Fruit fly (Drosophila melanogaster) whole organism, prepupa: ENCODE results near the gene CG10866.

Source experiments
- Blimp-1 ChIP-seq: fragments of 200-800 bp; sonication (Bioruptor generic); optimal IDR thresholded peaks from 3 replicates; lab custom pipeline; 2017; ENCODE audit warnings: missing biosample characterization, missing genetic modification characterization, mild to moderate bottlenecking, moderate library complexity, missing genetic modification reagents
- CG16779 ChIP-seq: fragments of 200-800 bp; sonication (Bioruptor generic); optimal IDR thresholded peaks from 3 replicates; lab custom pipeline; 2017; ENCODE audit warnings: missing biosample characterization, mild to moderate bottlenecking, missing genetic modification characterization
- CG4318 ChIP-seq: fragments of 200-800 bp; sonication (Bioruptor generic); optimal IDR thresholded peaks from 3 replicates; lab custom pipeline; 2017; ENCODE audit warnings: missing biosample characterization, mild to moderate bottlenecking, missing genetic modification characterization
- CG7368 ChIP-seq: fragments of 200-800 bp; sonication (Bioruptor generic); optimal IDR thresholded peaks from 3 replicates; lab custom pipeline; 2016; ENCODE audit warnings: missing biosample characterization, missing genetic modification characterization
- CG8632 ChIP-seq: fragments of 200-800 bp; sonication (Bioruptor generic); optimal IDR thresholded peaks from 3 replicates; lab custom pipeline; 2016; ENCODE audit warnings: missing biosample characterization, missing genetic modification characterization

- no peak for TF ChIP-seq Blimp-1 (GFP tag; lab: Kevin White, UChicago)
- TF ChIP-seq CG16779 (tag; lab: Kevin White, UChicago): no peak
- no peak for TF ChIP-seq CG4318
- TF ChIP-seq CG8632 (GFP tag; lab: Kevin White, UChicago): no peak
- no peak for TF ChIP-seq CG7368 (GFP tag; lab: Kevin White, UChicago)
Measured at dm6 chr3L:3963979-3964378, 26.2 kb upstream of the CG10866 start.
